Fruit fly (Drosophila melanogaster): ENCODE measurements around the gene CG3592.

CG3592 gene

DNA sequence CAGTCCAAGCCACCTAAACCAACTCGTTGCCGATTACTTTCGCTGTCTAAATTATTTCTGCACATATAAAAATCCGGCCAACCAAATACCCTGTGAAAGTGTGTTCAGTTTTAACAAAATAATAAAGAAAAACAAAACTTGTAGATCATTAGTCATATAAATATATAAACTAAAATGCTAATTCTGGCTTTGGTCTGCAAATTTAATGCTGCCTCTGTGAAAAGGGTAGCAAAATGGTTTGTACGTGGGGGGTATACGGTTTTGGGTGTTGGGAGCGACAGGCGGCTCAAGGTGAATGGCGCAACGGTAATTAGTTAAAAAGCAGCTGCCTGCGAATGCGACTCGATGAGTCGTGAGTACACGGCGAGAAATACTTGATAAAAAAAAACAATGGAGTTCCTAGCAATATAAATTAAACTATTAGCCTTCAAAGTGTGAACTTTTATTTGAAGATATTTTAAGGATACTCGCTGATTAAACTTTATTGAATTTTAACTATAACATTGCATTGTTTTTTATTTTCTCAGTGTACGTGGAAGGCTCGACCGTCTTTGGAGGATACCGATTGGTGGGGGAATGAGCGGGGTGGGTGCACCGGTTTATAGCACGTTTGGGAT lies 43.0 kb downstream of the CG3592 start (continued):
- TF ChIP-seq CG3995 (GFP tag; optimal IDR thresholded peaks at IDR 0.05), result no peak
- TF ChIP-seq sisA (GFP tag; IDR thresholded peaks at IDR 0.05), result peak; percentile 30; the same call in 1 of the 2 replicates
- peak; percentile 10 for TF ChIP-seq CG8359 (GFP tag; optimal IDR thresholded peaks at IDR 0.05; ENCODE audit: borderline replicate concordance)
- TF ChIP-seq CG11093 (GFP tag; IDR thresholded peaks at IDR 0.05), result no peak
- TF ChIP-seq zf30C (GFP tag; optimal IDR thresholded peaks at IDR 0.05), result no peak
- TF ChIP-seq pita (GFP tag; optimal IDR thresholded peaks at IDR 0.05), result no peak
- TF ChIP-seq CG13424 (tag; optimal IDR thresholded peaks at IDR 0.05), result peak; percentile 4
- no peak; the same call in 1 of the 2 replicates for TF ChIP-seq Rfx (GFP tag; IDR thresholded peaks at IDR 0.05)
- no peak for TF ChIP-seq cato (GFP tag; optimal IDR thresholded peaks at IDR 0.05; ENCODE audit: borderline replicate concordance)
- 0 out of 2 replicates have a peak, but pooled peaks have one; percentile 29 for TF ChIP-seq E2f1 (GFP tag; IDR thresholded peaks at IDR 0.05)
- TF ChIP-seq CG8944 (GFP tag; optimal IDR thresholded peaks at IDR 0.05), result peak; percentile 20
- TF ChIP-seq CG17186 (GFP tag; optimal IDR thresholded peaks at IDR 0.05), result no peak
- TF ChIP-seq CG18011 (GFP tag; optimal IDR thresholded peaks at IDR 0.05), result no peak
- no peak for TF ChIP-seq CG10543 (GFP tag; optimal IDR thresholded peaks at IDR 0.05)
- peak; percentile 29 for TF ChIP-seq CG18764 (GFP tag; optimal IDR thresholded peaks at IDR 0.05)
- TF ChIP-seq Atf6 (GFP tag; IDR thresholded peaks at IDR 0.05), result no peak
- no peak for TF ChIP-seq odd (GFP tag; optimal IDR thresholded peaks at IDR 0.05)
- no peak for TF ChIP-seq CG4282 (GFP tag; optimal IDR thresholded peaks at IDR 0.05)
- no peak for TF ChIP-seq MBD-R2 (GFP tag; IDR thresholded peaks at IDR 0.05)
- TF ChIP-seq cas (GFP tag; IDR thresholded peaks at IDR 0.05), result no peak
- TF ChIP-seq luna (GFP tag; optimal IDR thresholded peaks at IDR 0.05), result no peak
- TF ChIP-seq CG15073 (GFP tag; optimal IDR thresholded peaks at IDR 0.05), result no peak
- TF ChIP-seq CG7963 (GFP tag; IDR thresholded peaks at IDR 0.05; ENCODE audit: partially characterized antibody), result no peak
- TF ChIP-seq caup (GFP tag; optimal IDR thresholded peaks at IDR 0.05; ENCODE audit: severe bottlenecking), result no peak
- no peak for TF ChIP-seq CG7372 (GFP tag; IDR thresholded peaks at IDR 0.05)
- peak; percentile 4 for TF ChIP-seq Jarid2 (GFP tag; optimal IDR thresholded peaks at IDR 0.05)
- no peak for TF ChIP-seq ttk (GFP tag; IDR thresholded peaks at IDR 0.05)
- no peak for TF ChIP-seq abd-A (tag; optimal IDR thresholded peaks at IDR 0.05)
- TF ChIP-seq CG10959 (GFP tag; IDR thresholded peaks at IDR 0.05), result peak; percentile 44
- 0 out of 3 replicates have a peak, but pooled peaks have one; percentile 23 for TF ChIP-seq otp (GFP tag; IDR thresholded peaks at IDR 0.05)
- no peak for TF ChIP-seq Dbx (GFP tag; IDR thresholded peaks at IDR 0.05)
- TF ChIP-seq Hand (GFP tag; optimal IDR thresholded peaks at IDR 0.05), result no peak
- TF ChIP-seq CG18262 (tag; optimal IDR thresholded peaks at IDR 0.05), result peak; percentile 50
- TF ChIP-seq jumu (GFP tag; optimal IDR thresholded peaks at IDR 0.05), result no peak
- TF ChIP-seq CG17359 (tag; optimal IDR thresholded peaks at IDR 0.05), result peak; percentile 0
- TF ChIP-seq CG4730 (GFP tag; IDR thresholded peaks at IDR 0.05), result no peak
- TF ChIP-seq HLHmδ (GFP tag; optimal IDR thresholded peaks at IDR 0.05), result no peak
- peak; percentile 36; the same call in 1 of the 2 replicates for TF ChIP-seq CG14667 (GFP tag; IDR thresholded peaks at IDR 0.05)
- no peak for TF ChIP-seq BEAF-32 (GFP tag; optimal IDR thresholded peaks at IDR 0.05)
- TF ChIP-seq CG8089 (GFP tag; optimal IDR thresholded peaks at IDR 0.05), result no peak
- no peak for TF ChIP-seq ro (GFP tag; IDR thresholded peaks at IDR 0.05)
- no peak for TF ChIP-seq slou (GFP tag; optimal IDR thresholded peaks at IDR 0.05)
- no peak for TF ChIP-seq NFAT (GFP tag; IDR thresholded peaks at IDR 0.05)
- no peak for TF ChIP-seq sd (tag; optimal IDR thresholded peaks at IDR 0.05)
- TF ChIP-seq tx (GFP tag; optimal IDR thresholded peaks at IDR 0.05), result no peak
- TF ChIP-seq ranshi (GFP tag; IDR thresholded peaks at IDR 0.05), result no peak; the same call in 1 of the 2 replicates
- TF ChIP-seq CG6854 (GFP tag; optimal IDR thresholded peaks at IDR 0.05), result no peak
- no peak for TF ChIP-seq pb (GFP tag; optimal IDR thresholded peaks at IDR 0.05)
- TF ChIP-seq Ets97D (GFP tag; optimal IDR thresholded peaks at IDR 0.05), result no peak
- TF ChIP-seq NK7.1 (GFP tag; optimal IDR thresholded peaks at IDR 0.05), result peak; percentile 1
